Worm (Caenorhabditis elegans): ENCODE measurements around the gene str-198.

DNA sequence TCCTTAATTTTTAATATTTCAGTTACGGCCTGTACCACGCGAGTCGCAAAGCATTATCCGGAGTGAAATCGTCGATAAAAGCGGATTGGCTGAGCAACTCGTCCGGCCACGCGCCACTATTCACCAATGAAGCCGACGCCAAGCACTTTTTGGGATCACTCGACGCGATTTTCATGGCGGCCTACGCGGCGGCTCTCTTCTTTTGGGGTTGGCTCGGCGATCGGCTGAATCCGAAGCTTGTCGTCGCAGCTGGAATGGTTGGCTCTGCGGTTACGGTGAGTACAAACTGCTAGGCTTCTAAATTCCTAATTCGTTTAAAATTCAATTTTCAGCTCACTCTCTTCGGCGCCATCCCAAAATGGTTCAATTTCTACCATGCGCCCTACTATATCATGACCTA lies 22.7 kb upstream of the str-198 start:
- TF ChIP-seq snpc-4 (tag; optimal IDR thresholded peaks at IDR 0.05) (no peak), unc-62 (GFP tag; optimal IDR thresholded peaks at IDR 0.05) (no peak), nhr-237 (tag; optimal IDR thresholded peaks at IDR 0.05) (no peak), ces-1 (GFP tag; optimal IDR thresholded peaks at IDR 0.05) (no peak), unc-120 (tag; optimal IDR thresholded peaks at IDR 0.05; ENCODE audit: poor library complexity, severe bottlenecking) (no peak), elt-1 (tag; optimal IDR thresholded peaks at IDR 0.05; ENCODE audit: borderline replicate concordance, insufficient read depth) (no peak), cnd-1 (tag; optimal IDR thresholded peaks at IDR 0.05) (no peak), mab-5 (tag; optimal IDR thresholded peaks at IDR 0.05) (no peak), lin-32 (GFP tag; optimal IDR thresholded peaks at IDR 0.05) (no peak), nhr-12 (tag; optimal IDR thresholded peaks at IDR 0.05) (no peak), mep-1 (tag; optimal IDR thresholded peaks at IDR 0.05) (no peak), unc-39 (tag; optimal IDR thresholded peaks at IDR 0.05) (no peak)

Measured in whole organism, mixed stage, embryonic.